Fruit fly (Drosophila melanogaster): ENCODE results near the gene CG17929.

CG17929 gene

dm6 chr3R:16337053-16337385 is 11.7 kb downstream of the CG17929 start:
- TF ChIP-seq Ets98B (GFP tag; IDR thresholded peaks at IDR 0.05) (0 out of 2 replicates have a peak, but pooled peaks have one; percentile 12), CG9948 (tag; optimal IDR thresholded peaks at IDR 0.05) (peak; percentile 77), CG14655 (GFP tag; optimal IDR thresholded peaks at IDR 0.05) (no peak), Pif1B (GFP tag; optimal IDR thresholded peaks at IDR 0.05) (peak; percentile 73), Pif1A (GFP tag; optimal IDR thresholded peaks at IDR 0.05) (peak; percentile 79), CG32121 (GFP tag; IDR thresholded peaks at IDR 0.05) (no peak), CG34367 (tag; optimal IDR thresholded peaks at IDR 0.05) (peak; percentile 52), EcR (GFP tag; optimal IDR thresholded peaks at IDR 0.05) (no peak), CG8159 (tag; optimal IDR thresholded peaks at IDR 0.05) (peak; percentile 57), CG4496 (GFP tag; IDR thresholded peaks at IDR 0.05) (peak; percentile 53; the same call in 2 of the 3 replicates), CG12605 (GFP tag; IDR thresholded peaks at IDR 0.05) (0 out of 2 replicates have a peak, but pooled peaks have one; percentile 28), CG8301 (tag; optimal IDR thresholded peaks at IDR 0.05) (peak; percentile 56), Snoo (tag; optimal IDR thresholded peaks at IDR 0.05) (peak; percentile 24), rn (GFP tag; IDR thresholded peaks at IDR 0.05) (peak; percentile 48; the same call in 1 of the 2 replicates), D1 (tag; optimal IDR thresholded peaks at IDR 0.05) (no peak), CG10348 (GFP tag; IDR thresholded peaks at IDR 0.05) (no peak), CG15710 (tag; optimal IDR thresholded peaks at IDR 0.05) (peak; percentile 37), gl (tag; optimal IDR thresholded peaks at IDR 0.05) (peak; percentile 34), CG13204 (GFP tag; optimal IDR thresholded peaks at IDR 0.05) (no peak), fd96Ca (GFP tag; IDR thresholded peaks at IDR 0.05) (peak; percentile 58; the same call in 1 of the 3 replicates), CG17806 (tag; optimal IDR thresholded peaks at IDR 0.05) (peak; percentile 76)

dm6 chr3R:16337863-16338262 is 12.6 kb downstream of the CG17929 start:
- TF ChIP-seq CG13204 (GFP tag; optimal IDR thresholded peaks at IDR 0.05): no peak
- no peak for TF ChIP-seq Pif1B (GFP tag; optimal IDR thresholded peaks at IDR 0.05)
- TF ChIP-seq CG8159 (tag; optimal IDR thresholded peaks at IDR 0.05): no peak
- no peak for TF ChIP-seq Ets98B (GFP tag; IDR thresholded peaks at IDR 0.05)
- no peak for TF ChIP-seq CG10348 (GFP tag; IDR thresholded peaks at IDR 0.05)
- no peak for TF ChIP-seq CG32121 (GFP tag; IDR thresholded peaks at IDR 0.05)
- TF ChIP-seq rn (GFP tag; IDR thresholded peaks at IDR 0.05): no peak
- TF ChIP-seq CG34367 (tag; optimal IDR thresholded peaks at IDR 0.05): no peak
- TF ChIP-seq gl (tag; optimal IDR thresholded peaks at IDR 0.05): no peak
- TF ChIP-seq Pif1A (GFP tag; optimal IDR thresholded peaks at IDR 0.05): no peak
- TF ChIP-seq CG17806 (tag; optimal IDR thresholded peaks at IDR 0.05): no peak
- no peak for TF ChIP-seq CG4496 (GFP tag; IDR thresholded peaks at IDR 0.05)
- TF ChIP-seq CG14655 (GFP tag; optimal IDR thresholded peaks at IDR 0.05): no peak
- no peak for TF ChIP-seq CG15710 (tag; optimal IDR thresholded peaks at IDR 0.05)

- peak; percentile 29 for TF ChIP-seq EcR (GFP tag; optimal IDR thresholded peaks at IDR 0.05)
- no peak for TF ChIP-seq CG10348 (GFP tag; IDR thresholded peaks at IDR 0.05)
- TF ChIP-seq gl (tag; optimal IDR thresholded peaks at IDR 0.05): no peak
- TF ChIP-seq fd96Ca (GFP tag; IDR thresholded peaks at IDR 0.05): no peak
- TF ChIP-seq Ets98B (GFP tag; IDR thresholded peaks at IDR 0.05): 0 out of 2 replicates have a peak, but pooled peaks have one; percentile 25
- TF ChIP-seq CG12605 (GFP tag; IDR thresholded peaks at IDR 0.05): no peak
Observed at dm6 chr3R:16338342-16338741, 13.1 kb downstream of the CG17929 start.

- TF ChIP-seq Pif1B (GFP tag; optimal IDR thresholded peaks at IDR 0.05) (no peak), rn (GFP tag; IDR thresholded peaks at IDR 0.05) (no peak), CG17806 (tag; optimal IDR thresholded peaks at IDR 0.05) (no peak), gl (tag; optimal IDR thresholded peaks at IDR 0.05) (no peak), CG9948 (tag; optimal IDR thresholded peaks at IDR 0.05) (no peak), D1 (tag; optimal IDR thresholded peaks at IDR 0.05) (no peak), CG32121 (GFP tag; IDR thresholded peaks at IDR 0.05) (no peak), CG14655 (GFP tag; optimal IDR thresholded peaks at IDR 0.05) (no peak), CG34367 (tag; optimal IDR thresholded peaks at IDR 0.05) (no peak), CG8159 (tag; optimal IDR thresholded peaks at IDR 0.05) (no peak), CG8301 (tag; optimal IDR thresholded peaks at IDR 0.05) (no peak), Pif1A (GFP tag; optimal IDR thresholded peaks at IDR 0.05) (no peak), CG12605 (GFP tag; IDR thresholded peaks at IDR 0.05) (no peak), EcR (GFP tag; optimal IDR thresholded peaks at IDR 0.05) (no peak), fd96Ca (GFP tag; IDR thresholded peaks at IDR 0.05) (no peak)
Observed at dm6 chr3R:16339475-16339874, 14.2 kb downstream of the CG17929 start, which contains the start of gene Sulf1. Sulf1 (minus strand) TSS chr3R:16339575.

- TF ChIP-seq Snoo (tag; optimal IDR thresholded peaks at IDR 0.05) (no peak), CG8301 (tag; optimal IDR thresholded peaks at IDR 0.05) (no peak), CG34367 (tag; optimal IDR thresholded peaks at IDR 0.05) (no peak), fd96Ca (GFP tag; IDR thresholded peaks at IDR 0.05) (no peak), CG8159 (tag; optimal IDR thresholded peaks at IDR 0.05) (no peak), CG4496 (GFP tag; IDR thresholded peaks at IDR 0.05) (0 out of 3 replicates have a peak, but pooled peaks have one; percentile 44), CG12605 (GFP tag; IDR thresholded peaks at IDR 0.05) (no peak), CG32121 (GFP tag; IDR thresholded peaks at IDR 0.05) (peak; percentile 20; the same call in 1 of the 2 replicates), CG13204 (GFP tag; optimal IDR thresholded peaks at IDR 0.05) (peak; percentile 30), gl (tag; optimal IDR thresholded peaks at IDR 0.05) (peak; percentile 51), CG9948 (tag; optimal IDR thresholded peaks at IDR 0.05) (no peak), Ets98B (GFP tag; IDR thresholded peaks at IDR 0.05) (peak; percentile 17; the same call in 1 of the 2 replicates), Pif1B (GFP tag; optimal IDR thresholded peaks at IDR 0.05) (no peak), CG15710 (tag; optimal IDR thresholded peaks at IDR 0.05) (peak; percentile 4), EcR (GFP tag; optimal IDR thresholded peaks at IDR 0.05) (no peak), CG14655 (GFP tag; optimal IDR thresholded peaks at IDR 0.05) (no peak)
Observed at dm6 chr3R:16340610-16341009, 15.3 kb downstream of the CG17929 start.

dm6 chr3R:16341817-16342374 is 16.6 kb downstream of the CG17929 start, which contains the start of the genes SF2 and pad:
SF2 (minus strand) TSS chr3R:16341988.
pad (plus strand) TSS chr3R:16342318.
- peak; percentile 32 for TF ChIP-seq CG9948 (tag; optimal IDR thresholded peaks at IDR 0.05)
- peak; percentile 75 for TF ChIP-seq CG8159 (tag; optimal IDR thresholded peaks at IDR 0.05)
- no peak for TF ChIP-seq rn (GFP tag; IDR thresholded peaks at IDR 0.05)
- TF ChIP-seq Snoo (tag; optimal IDR thresholded peaks at IDR 0.05): peak; percentile 69
- TF ChIP-seq CG17806 (tag; optimal IDR thresholded peaks at IDR 0.05): peak; percentile 57
- TF ChIP-seq CG8301 (tag; optimal IDR thresholded peaks at IDR 0.05): peak; percentile 29
- TF ChIP-seq CG15710 (tag; optimal IDR thresholded peaks at IDR 0.05): peak; percentile 69
- no peak for TF ChIP-seq CG13204 (GFP tag; optimal IDR thresholded peaks at IDR 0.05)
- peak; percentile 42; the same call in 1 of the 2 replicates for TF ChIP-seq Ets98B (GFP tag; IDR thresholded peaks at IDR 0.05)
- TF ChIP-seq CG12605 (GFP tag; IDR thresholded peaks at IDR 0.05): no peak
- TF ChIP-seq CG4496 (GFP tag; IDR thresholded peaks at IDR 0.05): peak; percentile 47; the same call in 2 of the 3 replicates
- 0 out of 2 replicates have a peak, but pooled peaks have one; percentile 14 for TF ChIP-seq CG32121 (GFP tag; IDR thresholded peaks at IDR 0.05)
- peak; percentile 35 for TF ChIP-seq CG34367 (tag; optimal IDR thresholded peaks at IDR 0.05)

All from whole organism, pupa.